Worm (Caenorhabditis elegans): Measurements from ENCODE around the gene srh-304.
A peak's percentile ranks its signal among the peaks of the same experiment; 100 is the strongest.

Gene srh-304

DNA sequence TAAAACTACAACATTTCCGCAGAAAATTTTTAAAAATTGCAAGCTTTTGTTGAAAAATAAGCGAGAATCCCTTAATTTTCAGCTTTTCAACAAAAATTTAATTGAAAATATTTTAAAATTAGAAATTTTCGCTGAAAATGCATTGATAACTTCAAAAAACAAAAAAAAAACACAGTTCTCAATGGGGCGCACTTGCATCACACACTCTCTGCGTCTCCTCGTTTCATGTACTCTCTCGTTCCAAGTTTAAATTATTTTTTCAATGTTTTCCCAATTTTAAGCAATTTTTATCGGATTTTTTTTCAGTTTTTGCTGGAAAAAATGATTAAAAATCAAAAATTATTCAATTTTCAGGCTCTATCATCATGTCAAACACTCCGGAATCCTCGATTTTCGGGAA lies 42.6 kb downstream of the srh-304 start, which contains the start of gene phf-14:
Gene phf-14 (plus strand): TSS at position 345 of the 400 bp plus-strand sequence.
- no peak for TF ChIP-seq B0035.1 (tag; optimal IDR thresholded peaks at IDR 0.05)
- peak; percentile 32; the same call in 1 of the 2 replicates for TF ChIP-seq K11D2.4 (GFP tag; IDR thresholded peaks at IDR 0.05)
- peak; percentile 72 for TF ChIP-seq lin-54 (GFP tag; optimal IDR thresholded peaks at IDR 0.05)
- TF ChIP-seq mcd-1 (GFP tag; IDR thresholded peaks at IDR 0.05), result peak; percentile 96
- no peak for TF ChIP-seq egrh-3 (GFP tag; IDR thresholded peaks at IDR 0.05)
- 0 out of 2 replicates have a peak, but pooled peaks have one; percentile 33 for TF ChIP-seq Y53G8AR.9 (GFP tag; conservative IDR thresholded peaks at IDR 0.05)
- no peak for TF ChIP-seq ets-4 (GFP tag; optimal IDR thresholded peaks at IDR 0.05)
- TF ChIP-seq tbp1 (GFP tag; optimal IDR thresholded peaks at IDR 0.05), result peak; percentile 27
- no peak for TF ChIP-seq F33H1.4 (GFP tag; IDR thresholded peaks at IDR 0.05)
- TF ChIP-seq hmg-1.2 (GFP tag; IDR thresholded peaks at IDR 0.05), result peak; percentile 96
- peak; percentile 36 for TF ChIP-seq lsl-1 (GFP tag; optimal IDR thresholded peaks at IDR 0.05)
- TF ChIP-seq snpc-3.4 (tag; optimal IDR thresholded peaks at IDR 0.05), result peak; percentile 31
- peak; percentile 76 for TF ChIP-seq madf-6 (GFP tag; IDR thresholded peaks at IDR 0.05)
- TF ChIP-seq lin-35 (GFP tag; optimal IDR thresholded peaks at IDR 0.05), result peak in 1 of 3 experiments; percentile 24
- peak; percentile 59 for TF ChIP-seq rcor-1 (GFP tag; IDR thresholded peaks at IDR 0.05)
- peak; percentile 41 for TF ChIP-seq snpc-1.3 (tag; optimal IDR thresholded peaks at IDR 0.05; ENCODE audit: insufficient read depth)
- peak; percentile 40; the same call in 1 of the 2 replicates for TF ChIP-seq attf-6 (GFP tag; IDR thresholded peaks at IDR 0.05)
- no peak for TF ChIP-seq cebp-1 (GFP tag; IDR thresholded peaks at IDR 0.05)
- peak; percentile 27 for TF ChIP-seq cebp-1 (tag; optimal IDR thresholded peaks at IDR 0.05)
- TF ChIP-seq F37B4.10 (GFP tag; IDR thresholded peaks at IDR 0.05), result no peak
- no peak for TF ChIP-seq snpc-4 (GFP tag; optimal IDR thresholded peaks at IDR 0.05)
- peak; percentile 18 to 50 (median 38) for TF ChIP-seq snpc-4 (tag; optimal IDR thresholded peaks at IDR 0.05)
- TF ChIP-seq attf-5 (GFP tag; optimal IDR thresholded peaks at IDR 0.05), result peak; percentile 47
- TF ChIP-seq efl-1 (GFP tag; optimal IDR thresholded peaks at IDR 0.05), result peak; percentile 16
- peak; percentile 49 for TF ChIP-seq D2030.7 (GFP tag; IDR thresholded peaks at IDR 0.05)

Data from whole organism, young adult.